Worm (Caenorhabditis elegans) whole organism, early embryonic: ENCODE results near the gene M03A1.3.

Source experiments
- ama-1 ChIP-seq: fragments of 150-350 bp; optimal IDR thresholded peaks from 2 replicates; lab custom pipeline; 2014
- hmg-4 ChIP-seq: fragments of 200-800 bp; sonication (Bioruptor generic); optimal IDR thresholded peaks from 2 replicates; lab custom pipeline; 2018; ENCODE audit warnings: mild to moderate bottlenecking, missing genetic modification characterization, missing compliant biosample characterization
- pes-1 ChIP-seq: fragments of 200-800 bp; sonication (Bioruptor generic); IDR thresholded peaks from 2 replicates; pipeline ENCODE4 v1.3.6; 2022; ENCODE audit warnings: missing genetic modification reagents, missing genetic modification characterization, missing compliant biosample characterization
- tbx-37 ChIP-seq: fragments of 200-800 bp; sonication (Bioruptor generic); conservative IDR thresholded peaks from 2 replicates; pipeline ENCODE4 v1.3.6; 2022; ENCODE audit warnings: missing genetic modification reagents, missing genetic modification characterization, missing compliant biosample characterization

DNA sequence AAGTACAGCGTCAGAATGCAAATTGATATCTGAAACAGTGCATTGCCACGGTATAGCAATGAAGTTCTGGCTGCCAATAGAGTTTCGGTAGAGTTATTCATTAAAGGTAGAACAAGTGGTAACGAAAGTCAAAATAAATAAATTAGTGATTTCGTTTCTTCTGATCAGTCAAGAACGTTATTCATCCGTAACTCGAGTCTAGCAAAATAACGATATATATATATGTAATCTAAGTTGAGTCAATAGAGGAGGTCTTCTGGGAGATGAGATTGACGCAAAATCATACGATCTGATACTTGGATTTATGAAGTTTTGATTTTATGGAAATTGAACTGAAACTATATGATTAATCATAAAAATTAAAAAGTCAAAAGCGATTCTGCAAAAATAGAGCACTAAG, 29.8 kb upstream of the M03A1.3 start, which contains the start of gene sra-35:
- TF ChIP-seq pes-1 (GFP tag; lab: Robert Waterston, UW) (no peak), ama-1 (lab: Kevin White, UChicago) (no peak), hmg-4 (GFP tag; lab: Kevin White, UChicago) (no peak), tbx-37 (no peak)
